Worm (Caenorhabditis elegans): Measurements from ENCODE around the gene lgc-6.

ce11 chrIV:8300468-8300867 is 39.3 kb upstream of the lgc-6 start, which contains the start of gene F35H10.5:
- TF ChIP-seq skn-1 (tag; optimal IDR thresholded peaks at IDR 0.05) (no peak), nhr-10 (tag; optimal IDR thresholded peaks at IDR 0.05) (no peak), nhr-237 (tag; optimal IDR thresholded peaks at IDR 0.05) (no peak), lin-13 (GFP tag; optimal IDR thresholded peaks at IDR 0.05) (no peak), nhr-11 (tag; optimal IDR thresholded peaks at IDR 0.05) (no peak), ZK546.5 (tag; optimal IDR thresholded peaks at IDR 0.05) (no peak), ztf-11 (tag; optimal IDR thresholded peaks at IDR 0.05) (no peak), ama-1 (optimal IDR thresholded peaks at IDR 0.05) (no peak)

All from whole organism, L2 larva.